Worm (Caenorhabditis elegans): ENCODE measurements around the gene Y54E2A.7.
A peak's percentile ranks its signal among the peaks of the same experiment; 100 is the strongest.

Y54E2A.7 gene

ce11 chrII:14772113-14772512 lies 693 bp downstream of the Y54E2A.7 start:
- no peak for TF ChIP-seq dmd-4 (tag; optimal IDR thresholded peaks at IDR 0.05)
- TF ChIP-seq mdl-1 (tag; optimal IDR thresholded peaks at IDR 0.05): no peak

- TF ChIP-seq snpc-4 (tag; optimal IDR thresholded peaks at IDR 0.05) (no peak), mab-5 (tag; optimal IDR thresholded peaks at IDR 0.05) (no peak), skn-1 (tag; optimal IDR thresholded peaks at IDR 0.05) (no peak)
Measured at ce11 chrII:14771096-14771495, 1.7 kb downstream of the Y54E2A.7 start.

- no peak for TF ChIP-seq egl-27 (tag; optimal IDR thresholded peaks at IDR 0.05)
- no peak for TF ChIP-seq elt-3 (tag; optimal IDR thresholded peaks at IDR 0.05)
Measured at ce11 chrII:14768804-14769203, 4.0 kb downstream of the Y54E2A.7 start.

ce11 chrII:14757711-14758110 lies 15.1 kb downstream of the Y54E2A.7 start, which contains the start of gene Y54E2A.5:
Gene Y54E2A.5, minus strand, starts transcription at chrII:14757811.
- no peak for TF ChIP-seq nhr-11 (tag; optimal IDR thresholded peaks at IDR 0.05)
- TF ChIP-seq sem-4 (tag; optimal IDR thresholded peaks at IDR 0.05): no peak
- no peak for TF ChIP-seq ZK546.5 (tag; optimal IDR thresholded peaks at IDR 0.05)

- TF ChIP-seq nhr-21 (tag; optimal IDR thresholded peaks at IDR 0.05): no peak
- peak; percentile 26 for TF ChIP-seq C34F6.9 (tag; optimal IDR thresholded peaks at IDR 0.05)
- TF ChIP-seq blmp-1 (tag; optimal IDR thresholded peaks at IDR 0.05; ENCODE audit: insufficient read depth): no peak
- no peak for TF ChIP-seq lin-39 (tag; optimal IDR thresholded peaks at IDR 0.05)
- TF ChIP-seq mbf-1 (tag; optimal IDR thresholded peaks at IDR 0.05): no peak
- TF ChIP-seq elt-3 (tag; optimal IDR thresholded peaks at IDR 0.05): no peak
- no peak for TF ChIP-seq ZK546.5 (tag; optimal IDR thresholded peaks at IDR 0.05)
- TF ChIP-seq snpc-4 (tag; optimal IDR thresholded peaks at IDR 0.05): no peak
- TF ChIP-seq nhr-129 (tag; optimal IDR thresholded peaks at IDR 0.05): peak; percentile 27
- no peak for TF ChIP-seq Y55F3AM.14 (GFP tag; optimal IDR thresholded peaks at IDR 0.05)
- TF ChIP-seq nhr-237 (tag; optimal IDR thresholded peaks at IDR 0.05): no peak
- TF ChIP-seq lsy-2 (tag; optimal IDR thresholded peaks at IDR 0.05): peak in 1 of 2 experiments; percentile 42
- peak; percentile 36 for TF ChIP-seq unc-55 (GFP tag; optimal IDR thresholded peaks at IDR 0.05)
Measured at ce11 chrII:14753858-14754750, 18.7 kb downstream of the Y54E2A.7 start, which contains the start of the genes tac-1 and Y54E2A.4. Gene tac-1, minus strand, starts transcription at chrII:14753877. Gene Y54E2A.4, plus strand, starts transcription at chrII:14754622.

ce11 chrII:14753246-14753645 lies 19.6 kb downstream of the Y54E2A.7 start:
- TF ChIP-seq ceh-16 (tag; optimal IDR thresholded peaks at IDR 0.05): no peak
- TF ChIP-seq egl-27 (tag; optimal IDR thresholded peaks at IDR 0.05): no peak
- no peak for TF ChIP-seq ztf-1 (GFP tag; conservative IDR thresholded peaks at IDR 0.05)
- TF ChIP-seq fos-1 (tag; optimal IDR thresholded peaks at IDR 0.05): no peak
- TF ChIP-seq alr-1 (tag; optimal IDR thresholded peaks at IDR 0.05): no peak
- TF ChIP-seq lin-39 (tag; optimal IDR thresholded peaks at IDR 0.05): no peak

- TF ChIP-seq Y55F3AM.14 (GFP tag; optimal IDR thresholded peaks at IDR 0.05) (no peak), nhr-129 (tag; optimal IDR thresholded peaks at IDR 0.05) (no peak), sem-4 (tag; optimal IDR thresholded peaks at IDR 0.05) (no peak), nhr-237 (tag; optimal IDR thresholded peaks at IDR 0.05) (no peak), F13H6.1 (tag; optimal IDR thresholded peaks at IDR 0.05) (no peak), gmeb-1 (tag; optimal IDR thresholded peaks at IDR 0.05) (no peak), R02D3.7 (tag; optimal IDR thresholded peaks at IDR 0.05) (no peak), ceh-82 (tag; optimal IDR thresholded peaks at IDR 0.05) (no peak), ztf-4 (tag; optimal IDR thresholded peaks at IDR 0.05) (no peak), alr-1 (tag; optimal IDR thresholded peaks at IDR 0.05) (no peak), lsy-2 (tag; optimal IDR thresholded peaks at IDR 0.05) (no peak), mbf-1 (tag; optimal IDR thresholded peaks at IDR 0.05) (no peak)
Measured at ce11 chrII:14752187-14752959, 20.4 kb downstream of the Y54E2A.7 start, which contains the start of gene smg-9. Gene smg-9, minus strand, starts transcription at chrII:14752849.
